ENCODE assay signal across 5 fruit fly cellular contexts in the genomic region with DNA sequence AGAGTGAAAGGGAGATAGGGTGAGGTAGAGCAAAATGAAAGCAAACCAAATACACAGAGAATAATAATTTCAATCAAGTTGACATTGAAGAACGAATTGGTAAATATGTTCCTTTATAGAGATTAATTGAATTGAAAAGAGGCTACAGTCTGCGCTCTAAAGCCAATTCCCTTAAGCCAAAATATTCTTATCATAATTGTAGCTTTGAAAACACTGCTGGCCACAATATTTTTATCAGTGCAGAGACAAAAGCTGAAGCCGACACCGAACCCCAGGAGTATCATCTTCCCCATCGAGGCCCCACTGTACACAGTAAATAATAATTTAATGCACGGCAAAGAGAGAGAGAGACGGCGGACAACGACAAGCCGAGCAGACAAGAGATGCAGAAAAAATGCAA.
TF ChIP-seq lines count a peak whose summit lies in the region.

No protein-coding gene starts in this region.

- no peak for TF ChIP-seq CTCF in whole organism, embryonic (GFP tag; optimal IDR thresholded peaks at IDR 0.05; lab: Kevin White, UChicago)

TF ChIP-seq in whole organism, adult, 20 proteins besides CTCF, POLR2A, EP300 and RAD21:
- TF ChIP-seq Crg-1 (GFP tag; optimal IDR thresholded peaks at IDR 0.05; lab: Kevin White, UChicago) = no peak
- TF ChIP-seq Mnt (GFP tag; optimal IDR thresholded peaks at IDR 0.05; lab: Kevin White, UChicago) = no peak
- peak; percentile 2 for TF ChIP-seq CG12768 (GFP tag; optimal IDR thresholded peaks at IDR 0.05; lab: Kevin White, UChicago)
- peak; percentile 53 for TF ChIP-seq bab1 (GFP tag; optimal IDR thresholded peaks at IDR 0.05; lab: Kevin White, UChicago)
- peak; percentile 10 for TF ChIP-seq CG14711 (tag; optimal IDR thresholded peaks at IDR 0.05; lab: Kevin White, UChicago)
TF ChIP-seq in whole organism, adult: peak in this region for 3.

TF ChIP-seq in whole organism, embryonic, 481 proteins besides CTCF, POLR2A, EP300 and RAD21 (continues in another document):
- TF ChIP-seq CG11504 (tag; optimal IDR thresholded peaks at IDR 0.05; lab: Kevin White, UChicago) (peak; percentile 50), Optix (GFP tag; IDR thresholded peaks at IDR 0.05; lab: Robert Waterston, UW) (peak; percentile 39; the same call in 1 of the 3 replicates), CG31441 (GFP tag; IDR thresholded peaks at IDR 0.05; lab: Robert Waterston, UW) (peak; percentile 42; the same call in 1 of the 2 replicates), MTF-1 (GFP tag; optimal IDR thresholded peaks at IDR 0.05; lab: Kevin White, UChicago; ENCODE audit: borderline replicate concordance) (no peak), CG31388 (GFP tag; optimal IDR thresholded peaks at IDR 0.05; lab: Kevin White, UChicago) (no peak), CG9817 (tag; optimal IDR thresholded peaks at IDR 0.05; lab: Kevin White, UChicago) (no peak), CG9932 (GFP tag; IDR thresholded peaks at IDR 0.05; lab: Robert Waterston, UW) (peak; percentile 22; the same call in 1 of the 2 replicates), HmgZ (tag; optimal IDR thresholded peaks at IDR 0.05; lab: Kevin White, UChicago) (no peak), Taf1 (GFP tag; IDR thresholded peaks at IDR 0.05; lab: Robert Waterston, UW) (no peak), lab (GFP tag; optimal IDR thresholded peaks at IDR 0.05; lab: Kevin White, UChicago) (peak; percentile 13), CG13775 (GFP tag; optimal IDR thresholded peaks at IDR 0.05; lab: Kevin White, UChicago) (no peak), zen (tag; optimal IDR thresholded peaks at IDR 0.05; lab: Kevin White, UChicago) (no peak), CG12071 (GFP tag; optimal IDR thresholded peaks at IDR 0.05; lab: Kevin White, UChicago) (no peak), CG43689 (GFP tag; IDR thresholded peaks at IDR 0.05; lab: Robert Waterston, UW) (no peak), crol (GFP tag; IDR thresholded peaks at IDR 0.05; lab: Robert Waterston, UW) (no peak), az2 (GFP tag; optimal IDR thresholded peaks at IDR 0.05; lab: Kevin White, UChicago) (no peak), aop (GFP tag; IDR thresholded peaks at IDR 0.05; lab: Robert Waterston, UW) (no peak), CG14860 (GFP tag; IDR thresholded peaks at IDR 0.05; lab: Robert Waterston, UW; ENCODE audit: partially characterized antibody) (no peak), hbn (GFP tag; IDR thresholded peaks at IDR 0.05; lab: Robert Waterston, UW; ENCODE audit: partially characterized antibody) (no peak), CG11723 (GFP tag; optimal IDR thresholded peaks at IDR 0.05; lab: Kevin White, UChicago) (no peak)

TF ChIP-seq in whole organism, prepupa, 60 proteins besides CTCF, POLR2A, EP300 and RAD21 (continues in another document):
- TF ChIP-seq CG3032 (tag; optimal IDR thresholded peaks at IDR 0.05; lab: Kevin White, UChicago) (peak; percentile 77), lz (GFP tag; optimal IDR thresholded peaks at IDR 0.05; lab: Kevin White, UChicago) (peak; percentile 71), Hr39 (GFP tag; optimal IDR thresholded peaks at IDR 0.05; lab: Kevin White, UChicago) (peak; percentile 82), spab (GFP tag; optimal IDR thresholded peaks at IDR 0.05; lab: Kevin White, UChicago) (peak; percentile 66), Eip93F (GFP tag; optimal IDR thresholded peaks at IDR 0.05; lab: Kevin White, UChicago) (no peak), CG10631 (GFP tag; optimal IDR thresholded peaks at IDR 0.05; lab: Kevin White, UChicago) (peak; percentile 79), Eip78C (GFP tag; lab: Kevin White, UChicago) (peak; percentile 92), CG6854 (GFP tag; optimal IDR thresholded peaks at IDR 0.05; lab: Kevin White, UChicago) (no peak), Sox15 (GFP tag; optimal IDR thresholded peaks at IDR 0.05; lab: Kevin White, UChicago) (peak; percentile 75), CG15336 (GFP tag; IDR thresholded peaks at IDR 0.05; lab: Robert Waterston, UW) (peak; percentile 89), CG31627 (GFP tag; optimal IDR thresholded peaks at IDR 0.05; lab: Kevin White, UChicago) (peak; percentile 81), pdm3 (GFP tag; optimal IDR thresholded peaks at IDR 0.05; lab: Kevin White, UChicago) (peak; percentile 62), Ets21C (GFP tag; optimal IDR thresholded peaks at IDR 0.05; lab: Kevin White, UChicago) (peak; percentile 30), CG34406 (GFP tag; optimal IDR thresholded peaks at IDR 0.05; lab: Kevin White, UChicago) (peak; percentile 79), CG6276 (GFP tag; optimal IDR thresholded peaks at IDR 0.05; lab: Kevin White, UChicago) (peak; percentile 80), CG4318 (GFP tag; optimal IDR thresholded peaks at IDR 0.05; lab: Kevin White, UChicago) (peak; percentile 85), Eip75B (GFP tag; optimal IDR thresholded peaks at IDR 0.05; lab: Kevin White, UChicago) (peak; percentile 81), CG3919 (GFP tag; optimal IDR thresholded peaks at IDR 0.05; lab: Kevin White, UChicago) (peak; percentile 85), CG8119 (GFP tag; IDR thresholded peaks at IDR 0.05; lab: Robert Waterston, UW) (peak; percentile 83), esn (GFP tag; optimal IDR thresholded peaks at IDR 0.05; lab: Kevin White, UChicago) (peak; percentile 55), Smox (GFP tag; optimal IDR thresholded peaks at IDR 0.05; lab: Kevin White, UChicago) (peak; percentile 71)

TF ChIP-seq in whole organism, pupa, 21 proteins besides CTCF, POLR2A, EP300 and RAD21:
- TF ChIP-seq CG34367 (tag; optimal IDR thresholded peaks at IDR 0.05; lab: Kevin White, UChicago) = peak; percentile 72
- TF ChIP-seq CG9948 (tag; optimal IDR thresholded peaks at IDR 0.05; lab: Kevin White, UChicago) = peak; percentile 69
- TF ChIP-seq Pif1A (GFP tag; optimal IDR thresholded peaks at IDR 0.05; lab: Kevin White, UChicago) = peak; percentile 82
- peak; percentile 75 for TF ChIP-seq Pif1B (GFP tag; optimal IDR thresholded peaks at IDR 0.05; lab: Kevin White, UChicago)
- peak; percentile 43 for TF ChIP-seq gl (tag; optimal IDR thresholded peaks at IDR 0.05; lab: Kevin White, UChicago)
- no peak for TF ChIP-seq D1 (tag; optimal IDR thresholded peaks at IDR 0.05; lab: Kevin White, UChicago)
- peak; percentile 92 for TF ChIP-seq CG4496 (GFP tag; IDR thresholded peaks at IDR 0.05; lab: Robert Waterston, UW)
- peak; percentile 71 for TF ChIP-seq CG17806 (tag; optimal IDR thresholded peaks at IDR 0.05; lab: Kevin White, UChicago)
- TF ChIP-seq Snoo (tag; optimal IDR thresholded peaks at IDR 0.05; lab: Kevin White, UChicago) = peak; percentile 68
- no peak for TF ChIP-seq EcR (GFP tag; optimal IDR thresholded peaks at IDR 0.05; lab: Kevin White, UChicago)
- peak; percentile 64 for TF ChIP-seq CG12605 (GFP tag; IDR thresholded peaks at IDR 0.05; lab: Robert Waterston, UW)
- TF ChIP-seq Ets98B (GFP tag; IDR thresholded peaks at IDR 0.05; lab: Robert Waterston, UW) = peak; percentile 85
- TF ChIP-seq fd96Ca (GFP tag; IDR thresholded peaks at IDR 0.05; lab: Robert Waterston, UW) = peak; percentile 92
- peak; percentile 3 for TF ChIP-seq CG13204 (GFP tag; optimal IDR thresholded peaks at IDR 0.05; lab: Kevin White, UChicago)
- peak; percentile 66 for TF ChIP-seq CG10348 (GFP tag; IDR thresholded peaks at IDR 0.05; lab: Robert Waterston, UW)
- TF ChIP-seq CG8301 (tag; optimal IDR thresholded peaks at IDR 0.05; lab: Kevin White, UChicago) = peak; percentile 85
- TF ChIP-seq CG32121 (GFP tag; IDR thresholded peaks at IDR 0.05; lab: Robert Waterston, UW) = peak; percentile 88
- TF ChIP-seq CG14655 (GFP tag; optimal IDR thresholded peaks at IDR 0.05; lab: Kevin White, UChicago) = peak; percentile 90
- TF ChIP-seq rn (GFP tag; IDR thresholded peaks at IDR 0.05; lab: Robert Waterston, UW) = peak; percentile 80
- peak; percentile 82 for TF ChIP-seq CG8159 (tag; optimal IDR thresholded peaks at IDR 0.05; lab: Kevin White, UChicago)
- peak; percentile 49 for TF ChIP-seq CG15710 (tag; optimal IDR thresholded peaks at IDR 0.05; lab: Kevin White, UChicago)
TF ChIP-seq in whole organism, pupa: peak in this region for 19.

TF ChIP-seq in whole organism, wandering third instar larva, 38 proteins besides CTCF, POLR2A, EP300 and RAD21:
- TF ChIP-seq ey (GFP tag; optimal IDR thresholded peaks at IDR 0.05; lab: Kevin White, UChicago) (peak; percentile 41), sv (GFP tag; optimal IDR thresholded peaks at IDR 0.05; lab: Kevin White, UChicago) (no peak), woc (GFP tag; optimal IDR thresholded peaks at IDR 0.05; lab: Kevin White, UChicago) (peak; percentile 24), Hr78 (GFP tag; optimal IDR thresholded peaks at IDR 0.05; lab: Kevin White, UChicago) (no peak), br (GFP tag; optimal IDR thresholded peaks at IDR 0.05; lab: Kevin White, UChicago) (no peak), jim (GFP tag; optimal IDR thresholded peaks at IDR 0.05; lab: Kevin White, UChicago) (no peak), dmrt93B (GFP tag; optimal IDR thresholded peaks at IDR 0.05; lab: Kevin White, UChicago) (peak; percentile 43), CrebA (GFP tag; optimal IDR thresholded peaks at IDR 0.05; lab: Kevin White, UChicago; ENCODE audit: borderline replicate concordance) (no peak), N (GFP tag; optimal IDR thresholded peaks at IDR 0.05; lab: Kevin White, UChicago) (no peak), Rel (GFP tag; optimal IDR thresholded peaks at IDR 0.05; lab: Kevin White, UChicago) (no peak), Rel (tag; optimal IDR thresholded peaks at IDR 0.05; lab: Kevin White, UChicago) (no peak), Hr83 (GFP tag; optimal IDR thresholded peaks at IDR 0.05; lab: Kevin White, UChicago; ENCODE audit: poor library complexity, severe bottlenecking) (no peak), Mio (GFP tag; optimal IDR thresholded peaks at IDR 0.05; lab: Kevin White, UChicago) (no peak), foxo (GFP tag; optimal IDR thresholded peaks at IDR 0.05; lab: Kevin White, UChicago) (peak in 1 of 2 experiments; percentile 27), rgr (GFP tag; optimal IDR thresholded peaks at IDR 0.05; lab: Kevin White, UChicago) (peak; percentile 40)
